Fruit fly (Drosophila melanogaster) whole organism, embryonic: ENCODE results near the gene CG9667.

Experiments used
- Antp ChIP-seq: fragments of 200-800 bp; sonication (Bioruptor generic); optimal IDR thresholded peaks from 3 replicates; lab custom pipeline; 2016; ENCODE audit warnings: missing biosample characterization, missing genetic modification characterization
- CG11560 ChIP-seq: fragments of 200-800 bp; sonication (Bioruptor generic); IDR thresholded peaks from 3 replicates; pipeline ENCODE4 v1.3.6; 2022; ENCODE audit warnings: missing biosample characterization, missing genetic modification characterization
- CG12659 ChIP-seq: fragments of 200-800 bp; sonication (Bioruptor generic); optimal IDR thresholded peaks from 3 replicates; lab custom pipeline; 2017; ENCODE audit warnings: mild to moderate bottlenecking, missing biosample characterization, missing genetic modification reagents, missing genetic modification characterization
- CG13894 ChIP-seq: fragments of 200-800 bp; sonication (Bioruptor generic); optimal IDR thresholded peaks from 3 replicates; lab custom pipeline; 2018; ENCODE audit warnings: missing biosample characterization, mild to moderate bottlenecking, missing genetic modification characterization, moderate library complexity
- CG16815 ChIP-seq: fragments of 200-800 bp; sonication (Bioruptor generic); optimal IDR thresholded peaks from 3 replicates; lab custom pipeline; 2017; ENCODE audit warnings: missing biosample characterization, mild to moderate bottlenecking, missing genetic modification characterization
- CG17802 ChIP-seq: fragments of 200-800 bp; sonication (Bioruptor generic); optimal IDR thresholded peaks from 2 replicates; lab custom pipeline; 2018; ENCODE audit warnings: missing biosample characterization, mild to moderate bottlenecking, missing genetic modification characterization, moderate library complexity
- CG17912 ChIP-seq: fragments of 200-800 bp; sonication (Bioruptor generic); optimal IDR thresholded peaks from 2 replicates; lab custom pipeline; 2018; ENCODE audit warnings: missing biosample characterization, mild to moderate bottlenecking, missing genetic modification characterization
- CG18599 ChIP-seq: fragments of 200-800 bp; sonication (Bioruptor generic); optimal IDR thresholded peaks from 3 replicates; lab custom pipeline; 2017; ENCODE audit warnings: missing biosample characterization, missing genetic modification characterization, mild to moderate bottlenecking, moderate library complexity, missing genetic modification reagents
- CG2202 ChIP-seq: fragments of 200-800 bp; sonication (Bioruptor generic); optimal IDR thresholded peaks from 2 replicates; lab custom pipeline; 2018; ENCODE audit warnings: missing biosample characterization, mild to moderate bottlenecking, missing genetic modification characterization
- CG30020 ChIP-seq: fragments of 200-800 bp; optimal IDR thresholded peaks from 2 replicates; lab custom pipeline; 2019; ENCODE audit warnings: missing biosample characterization, mild to moderate bottlenecking, missing genetic modification characterization, moderate library complexity
- CG30431 ChIP-seq: fragments of 200-800 bp; sonication (Bioruptor generic); optimal IDR thresholded peaks from 2 replicates; lab custom pipeline; 2017; ENCODE audit warnings: missing biosample characterization, missing genetic modification characterization
- CG31441 ChIP-seq: fragments of 200-800 bp; sonication (Bioruptor generic); IDR thresholded peaks from 2 replicates; pipeline ENCODE4 v1.3.6; 2022; ENCODE audit warnings: missing biosample characterization, missing genetic modification characterization
- CG3407 ChIP-seq: fragments of 200-800 bp; sonication (Bioruptor generic); optimal IDR thresholded peaks from 2 replicates; lab custom pipeline; 2018; ENCODE audit warnings: missing biosample characterization, mild to moderate bottlenecking, missing genetic modification characterization
- CG34422 ChIP-seq: fragments of 200-800 bp; sonication (Bioruptor generic); IDR thresholded peaks from 3 replicates; pipeline ENCODE4 v1.3.6; 2022; ENCODE audit warnings: missing biosample characterization, missing genetic modification characterization
- CG4360 ChIP-seq: fragments of 200-800 bp; sonication (Bioruptor generic); IDR thresholded peaks from 2 replicates; pipeline ENCODE4 v1.3.6; 2022; ENCODE audit warnings: missing biosample characterization, missing genetic modification characterization
- CG6254 ChIP-seq: fragments of 200-800 bp; sonication (Bioruptor generic); optimal IDR thresholded peaks from 3 replicates; lab custom pipeline; 2017; ENCODE audit warnings: mild to moderate bottlenecking, missing biosample characterization, missing genetic modification reagents, missing genetic modification characterization
- CG6272 ChIP-seq: fragments of 200-800 bp; sonication (Bioruptor generic); IDR thresholded peaks from 2 replicates; pipeline ENCODE4 v1.3.6; 2022; ENCODE audit warnings: missing biosample characterization, missing genetic modification characterization
- CG6765 ChIP-seq: fragments of 200-800 bp; sonication (Bioruptor generic); optimal IDR thresholded peaks from 3 replicates; lab custom pipeline; 2017; ENCODE audit warnings: missing biosample characterization, mild to moderate bottlenecking, missing genetic modification characterization
- CG8388 ChIP-seq: fragments of 200-800 bp; sonication (Bioruptor generic); optimal IDR thresholded peaks from 2 replicates; lab custom pipeline; 2019; ENCODE audit warnings: missing biosample characterization, mild to moderate bottlenecking, missing genetic modification characterization, moderate library complexity
- CG8478 ChIP-seq: fragments of >200 bp; optimal IDR thresholded peaks from 2 replicates; lab custom pipeline; 2018
- CG9817 ChIP-seq: fragments of 200-800 bp; sonication (Bioruptor generic); optimal IDR thresholded peaks from 2 replicates; lab custom pipeline; 2018; ENCODE audit warnings: missing biosample characterization, mild to moderate bottlenecking, missing genetic modification characterization, moderate library complexity
- Drgx ChIP-seq: fragments of 200-800 bp; sonication (Bioruptor generic); IDR thresholded peaks from 2 replicates; pipeline ENCODE4 v1.3.6; 2022; ENCODE audit warnings: missing biosample characterization, missing genetic modification characterization
- Elba2 ChIP-seq: fragments of 200-800 bp; sonication (Bioruptor generic); optimal IDR thresholded peaks from 3 replicates; lab custom pipeline; 2016; ENCODE audit warnings: missing biosample characterization, missing genetic modification characterization
- Ets97D ChIP-seq: fragments of 200-800 bp; sonication (Bioruptor generic); optimal IDR thresholded peaks from 3 replicates; lab custom pipeline; 2016; ENCODE audit warnings: missing biosample characterization, missing genetic modification characterization
- HLH3B ChIP-seq: fragments of 200-800 bp; sonication (Bioruptor generic); IDR thresholded peaks from 2 replicates; pipeline ENCODE4 v1.3.6; 2022; ENCODE audit warnings: missing biosample characterization, missing genetic modification characterization
- Hr3 ChIP-seq: fragments of 200-800 bp; sonication (Bioruptor generic); optimal IDR thresholded peaks from 3 replicates; lab custom pipeline; 2016; ENCODE audit warnings: missing biosample characterization, missing genetic modification characterization
- Kr ChIP-seq: fragments of 200-800 bp; sonication (Bioruptor generic); optimal IDR thresholded peaks from 2 replicates; lab custom pipeline; 2017; ENCODE audit warnings: missing biosample characterization, mild to moderate bottlenecking, missing genetic modification characterization
- MTF-1 ChIP-seq: fragments of 200-800 bp; sonication (Bioruptor generic); optimal IDR thresholded peaks from 2 replicates; lab custom pipeline; 2018; ENCODE audit warnings: missing biosample characterization, mild to moderate bottlenecking, missing genetic modification characterization, borderline replicate concordance
- NfI ChIP-seq: fragments of 200-800 bp; sonication (Bioruptor generic); optimal IDR thresholded peaks from 3 replicates; lab custom pipeline; 2018; ENCODE audit warnings: missing biosample characterization, mild to moderate bottlenecking, missing genetic modification characterization, moderate library complexity
- Rfx ChIP-seq: fragments of 200-800 bp; sonication (Bioruptor generic); IDR thresholded peaks from 2 replicates; pipeline ENCODE4 v1.3.6; 2022; ENCODE audit warnings: missing biosample characterization, missing genetic modification characterization
- Side ChIP-seq: fragments of 200-800 bp; sonication (Bioruptor generic); optimal IDR thresholded peaks from 2 replicates; lab custom pipeline; 2016; ENCODE audit warnings: missing biosample characterization, missing genetic modification characterization
- Sox102F ChIP-seq: fragments of 200-800 bp; sonication (Bioruptor generic); optimal IDR thresholded peaks from 2 replicates; lab custom pipeline; 2018; ENCODE audit warnings: missing biosample characterization, mild to moderate bottlenecking, missing genetic modification characterization, moderate library complexity
- ase ChIP-seq: fragments of 200-800 bp; sonication (Bioruptor generic); IDR thresholded peaks from 3 replicates; pipeline ENCODE4 v1.3.6; 2022; ENCODE audit warnings: missing biosample characterization, missing genetic modification characterization
- bowl ChIP-seq: fragments of 200-800 bp; sonication (Bioruptor generic); IDR thresholded peaks from 2 replicates; pipeline ENCODE4 v1.3.6; 2022; ENCODE audit warnings: missing biosample characterization, missing genetic modification characterization
- crol ChIP-seq: fragments of 200-800 bp; sonication (Bioruptor generic); IDR thresholded peaks from 2 replicates; pipeline ENCODE4 v1.3.6; 2022; ENCODE audit warnings: missing biosample characterization, missing genetic modification characterization
- en ChIP-seq: fragments of 200-800 bp; sonication (Bioruptor generic); optimal IDR thresholded peaks from 2 replicates; lab custom pipeline; 2016; ENCODE audit warnings: missing biosample characterization, missing genetic modification characterization
- kay ChIP-seq: fragments of 200-800 bp; sonication (Bioruptor generic); optimal IDR thresholded peaks from 2 replicates; lab custom pipeline; 2016; ENCODE audit warnings: missing biosample characterization, missing genetic modification characterization
- odd ChIP-seq: fragments of 200-800 bp; sonication (Bioruptor generic); optimal IDR thresholded peaks from 2 replicates; lab custom pipeline; 2017; ENCODE audit warnings: missing biosample characterization, mild to moderate bottlenecking, missing genetic modification characterization
- phol ChIP-seq: fragments of 200-800 bp; sonication (Bioruptor generic); optimal IDR thresholded peaks from 3 replicates; lab custom pipeline; 2018; ENCODE audit warnings: missing biosample characterization, mild to moderate bottlenecking, missing genetic modification characterization, moderate library complexity
- sisA ChIP-seq: fragments of 200-800 bp; sonication (Bioruptor generic); IDR thresholded peaks from 2 replicates; pipeline ENCODE4 v1.3.6; 2022; ENCODE audit warnings: missing biosample characterization, missing genetic modification characterization
- sna ChIP-seq: fragments of 200-800 bp; sonication (Bioruptor generic); IDR thresholded peaks from 2 replicates; pipeline ENCODE4 v1.3.6; 2022; ENCODE audit warnings: missing biosample characterization, missing genetic modification characterization; ENCODE audit not compliant: partially characterized antibody
- sug ChIP-seq: fragments of 200-800 bp; optimal IDR thresholded peaks from 2 replicates; lab custom pipeline; 2019; ENCODE audit warnings: missing biosample characterization, mild to moderate bottlenecking, missing genetic modification characterization, moderate library complexity
- ttk ChIP-seq: fragments of 200-800 bp; sonication (Bioruptor generic); IDR thresholded peaks from 2 replicates; pipeline ENCODE4 v2.1.2; 2022; ENCODE audit warnings: missing biosample characterization, missing genetic modification characterization
- unpg ChIP-seq: fragments of 200-800 bp; sonication (Bioruptor generic); optimal IDR thresholded peaks from 3 replicates; lab custom pipeline; 2018; ENCODE audit warnings: missing biosample characterization, mild to moderate bottlenecking, missing genetic modification characterization, moderate library complexity
- wek ChIP-seq: fragments of 200-800 bp; sonication (Bioruptor generic); optimal IDR thresholded peaks from 3 replicates; lab custom pipeline; 2018; ENCODE audit warnings: missing biosample characterization, mild to moderate bottlenecking, missing genetic modification characterization, moderate library complexity
- yki ChIP-seq: fragments of >200 bp; optimal IDR thresholded peaks from 3 replicates; lab custom pipeline; 2018
- zen ChIP-seq: fragments of 200-800 bp; sonication (Bioruptor generic); optimal IDR thresholded peaks from 3 replicates; lab custom pipeline; 2018; ENCODE audit warnings: missing biosample characterization, mild to moderate bottlenecking, missing genetic modification characterization, moderate library complexity
- zen2 ChIP-seq: fragments of 200-800 bp; sonication (Bioruptor generic); IDR thresholded peaks from 3 replicates; pipeline ENCODE4 v1.3.6; 2022; ENCODE audit warnings: missing biosample characterization, missing genetic modification characterization; ENCODE audit not compliant: partially characterized antibody
- zfh2 ChIP-seq: fragments of 200-800 bp; sonication (Bioruptor generic); optimal IDR thresholded peaks from 2 replicates; lab custom pipeline; 2016; ENCODE audit warnings: missing biosample characterization, missing genetic modification characterization

The CG9667 gene

dm6 chr3R:8113833-8114673 is 12.1 kb downstream of the CG9667 start (continued):
- 0 out of 3 replicates have a peak, but pooled peaks have one; percentile 38 for TF ChIP-seq CG11560 (tag; lab: Robert Waterston, UW)
- TF ChIP-seq wek, result peak; percentile 18
- TF ChIP-seq CG4360, result peak; percentile 92
- peak; percentile 71 for TF ChIP-seq Drgx (GFP tag; lab: Robert Waterston, UW)
- peak; percentile 81 for TF ChIP-seq CG34422 (GFP tag; lab: Robert Waterston, UW)
- TF ChIP-seq sug (tag; lab: Kevin White, UChicago), result peak; percentile 53
- no peak for TF ChIP-seq zen2 (GFP tag; lab: Robert Waterston, UW)
- peak; percentile 86 for TF ChIP-seq unpg
- TF ChIP-seq CG6254 (GFP tag; lab: Kevin White, UChicago), result peak; percentile 70
- peak; percentile 69 for TF ChIP-seq CG9817 (tag; lab: Kevin White, UChicago)
- peak; percentile 63 for TF ChIP-seq CG13894 (tag; lab: Kevin White, UChicago)
- TF ChIP-seq Kr (GFP tag; lab: Kevin White, UChicago), result no peak
- TF ChIP-seq yki, result no peak
- peak; percentile 71; the same call in 2 of the 3 replicates for TF ChIP-seq ase (GFP tag; lab: Robert Waterston, UW)
- TF ChIP-seq sna (GFP tag; lab: Robert Waterston, UW), result no peak
- peak; percentile 82 for TF ChIP-seq sisA (GFP tag; lab: Robert Waterston, UW)
- peak; percentile 54 for TF ChIP-seq MTF-1
- peak; percentile 80 for TF ChIP-seq phol (tag; lab: Kevin White, UChicago)
- peak; percentile 41 for TF ChIP-seq CG2202 (tag; lab: Kevin White, UChicago)
- peak; percentile 56 for TF ChIP-seq Ets97D (GFP tag; lab: Kevin White, UChicago)
- peak; percentile 62 for TF ChIP-seq CG3407 (GFP tag; lab: Kevin White, UChicago)
- TF ChIP-seq Rfx, result peak; percentile 81
- peak; percentile 93 for TF ChIP-seq CG18599 (GFP tag; lab: Kevin White, UChicago)
- no peak for TF ChIP-seq CG17912
- TF ChIP-seq ttk (GFP tag; lab: Robert Waterston, UW), result peak; percentile 66
- no peak for TF ChIP-seq bowl (GFP tag; lab: Robert Waterston, UW)
- TF ChIP-seq CG30431 (GFP tag; lab: Kevin White, UChicago), result peak; percentile 41
- TF ChIP-seq odd (GFP tag; lab: Kevin White, UChicago), result peak; percentile 58
- peak; percentile 48 for TF ChIP-seq CG16815 (GFP tag; lab: Kevin White, UChicago)
- TF ChIP-seq CG8478 (lab: Kevin White, UChicago), result no peak
- peak; percentile 53 for TF ChIP-seq en (GFP tag; lab: Kevin White, UChicago)
- peak; percentile 82 for TF ChIP-seq Sox102F (GFP tag; lab: Kevin White, UChicago)
- no peak for TF ChIP-seq Elba2 (GFP tag; lab: Kevin White, UChicago)
- peak; percentile 21 for TF ChIP-seq CG30020 (tag; lab: Kevin White, UChicago)
- peak; percentile 71 for TF ChIP-seq zfh2 (GFP tag; lab: Kevin White, UChicago)
- peak; percentile 89 for TF ChIP-seq CG31441 (GFP tag; lab: Robert Waterston, UW)
- peak; percentile 66 for TF ChIP-seq Hr3 (GFP tag; lab: Kevin White, UChicago)
- peak; percentile 60 for TF ChIP-seq CG6272 (GFP tag; lab: Robert Waterston, UW)
- TF ChIP-seq kay, result peak; percentile 94
- TF ChIP-seq NfI, result peak; percentile 76
- peak; percentile 74 for TF ChIP-seq Side
- peak; percentile 91 for TF ChIP-seq crol
- peak; percentile 79 for TF ChIP-seq HLH3B (GFP tag; lab: Robert Waterston, UW)
- TF ChIP-seq CG12659 (GFP tag; lab: Kevin White, UChicago), result peak; percentile 70
- peak; percentile 45 for TF ChIP-seq CG17802 (tag; lab: Kevin White, UChicago)
- TF ChIP-seq Antp (GFP tag; lab: Kevin White, UChicago), result peak; percentile 73
- TF ChIP-seq CG6765, result peak; percentile 37
- peak; percentile 76 for TF ChIP-seq CG8388 (GFP tag; lab: Kevin White, UChicago)
- TF ChIP-seq zen (tag; lab: Kevin White, UChicago), result peak; percentile 92
